Worm (Caenorhabditis elegans): ENCODE results near the gene W02H3.3.

ce11 chrX:11109200-11109599, 11.2 kb upstream of the W02H3.3 start, which contains the start of gene grd-1:
- no peak for TF ChIP-seq nhr-28 (tag; optimal IDR thresholded peaks at IDR 0.05)
- TF ChIP-seq sea-2 (GFP tag; optimal IDR thresholded peaks at IDR 0.05): no peak
- no peak for TF ChIP-seq nhr-237 (tag; optimal IDR thresholded peaks at IDR 0.05)
- no peak for TF ChIP-seq ama-1 (optimal IDR thresholded peaks at IDR 0.05)
- TF ChIP-seq snpc-4 (tag; optimal IDR thresholded peaks at IDR 0.05): no peak
- TF ChIP-seq nhr-25 (tag; optimal IDR thresholded peaks at IDR 0.05): no peak
- TF ChIP-seq ztf-4 (tag; optimal IDR thresholded peaks at IDR 0.05): no peak
- TF ChIP-seq nhr-77 (tag; optimal IDR thresholded peaks at IDR 0.05): no peak
- no peak for TF ChIP-seq nhr-43 (tag; optimal IDR thresholded peaks at IDR 0.05; ENCODE audit: poor library complexity, severe bottlenecking)
- no peak for TF ChIP-seq pha-4 (tag; optimal IDR thresholded peaks at IDR 0.05)
- no peak for TF ChIP-seq egl-27 (tag; optimal IDR thresholded peaks at IDR 0.05)
- TF ChIP-seq aly-2 (tag; optimal IDR thresholded peaks at IDR 0.05): no peak
- no peak for TF ChIP-seq elt-1 (tag; optimal IDR thresholded peaks at IDR 0.05)
- TF ChIP-seq pqm-1 (tag; optimal IDR thresholded peaks at IDR 0.05): no peak
